Worm (Caenorhabditis elegans): Measurements from ENCODE around the gene F55G7.3.

Gene F55G7.3

DNA sequence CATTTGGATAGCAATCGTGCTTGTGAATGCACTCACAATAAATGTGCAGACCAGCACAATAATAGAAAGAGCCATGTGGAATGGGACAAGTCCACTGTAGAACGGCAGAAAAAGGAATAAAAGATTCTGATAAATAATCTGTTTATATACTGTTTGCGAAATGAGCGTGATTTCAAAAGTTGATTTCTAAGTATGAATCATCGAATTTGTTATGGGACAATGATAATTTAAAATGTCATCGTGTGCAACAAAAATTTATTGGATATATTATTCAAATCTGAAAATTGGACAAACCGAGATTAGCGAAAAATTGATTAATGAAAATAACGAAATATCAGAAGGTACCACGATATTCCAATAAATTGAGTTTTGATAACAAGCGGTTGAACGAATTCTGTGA is 3.0 kb downstream of the F55G7.3 start, which contains the start of gene F55G7.5:
F55G7.5 (minus strand) TSS at position 101 of the 400 bp plus-strand sequence.
- TF ChIP-seq jun-1 (tag; optimal IDR thresholded peaks at IDR 0.05) (no peak), lin-13 (GFP tag; optimal IDR thresholded peaks at IDR 0.05) (no peak), mes-2 (tag; optimal IDR thresholded peaks at IDR 0.05; ENCODE audit: poor library complexity, severe bottlenecking) (no peak), saeg-2 (GFP tag; IDR thresholded peaks at IDR 0.05) (no peak), T20F7.1 (GFP tag; optimal IDR thresholded peaks at IDR 0.05) (no peak), unc-130 (GFP tag; optimal IDR thresholded peaks at IDR 0.05) (no peak), lim-7 (GFP tag; IDR thresholded peaks at IDR 0.05) (no peak), hif-1 (tag; optimal IDR thresholded peaks at IDR 0.05) (no peak), ZK546.5 (tag; optimal IDR thresholded peaks at IDR 0.05) (no peak), pqm-1 (tag; optimal IDR thresholded peaks at IDR 0.05) (no peak), mxl-3 (GFP tag; optimal IDR thresholded peaks at IDR 0.05) (no peak), ceh-82 (tag; optimal IDR thresholded peaks at IDR 0.05) (no peak), Y48G9A.11 (GFP tag; IDR thresholded peaks at IDR 0.05) (no peak), egl-27 (tag; optimal IDR thresholded peaks at IDR 0.05) (no peak), Y5F2A.4 (GFP tag; optimal IDR thresholded peaks at IDR 0.05) (no peak), ceh-62 (tag; optimal IDR thresholded peaks at IDR 0.05) (no peak), nhr-76 (tag; optimal IDR thresholded peaks at IDR 0.05) (no peak), daf-16 (GFP tag; optimal IDR thresholded peaks at IDR 0.05) (no peak), daf-16 (tag; optimal IDR thresholded peaks at IDR 0.05) (no peak), hlh-30 (tag; optimal IDR thresholded peaks at IDR 0.05; ENCODE audit: insufficient read depth) (no peak), lin-38 (GFP tag; IDR thresholded peaks at IDR 0.05) (no peak)

- TF ChIP-seq zag-1 (tag; optimal IDR thresholded peaks at IDR 0.05) (peak; percentile 94), lsy-2 (tag; optimal IDR thresholded peaks at IDR 0.05) (peak; percentile 96 to 97), nhr-25 (tag; optimal IDR thresholded peaks at IDR 0.05; ENCODE audit: borderline replicate concordance, insufficient read depth) (peak; percentile 97), nhr-42 (GFP tag; IDR thresholded peaks at IDR 0.05) (peak; percentile 99), rbr-2 (tag; optimal IDR thresholded peaks at IDR 0.05) (peak; percentile 99), duxl-1 (tag; optimal IDR thresholded peaks at IDR 0.05; ENCODE audit: poor library complexity) (peak; percentile 99), aha-1 (tag) (peak; percentile 100), Y75B8A.6 (GFP tag; IDR thresholded peaks at IDR 0.05) (peak; percentile 89), tra-1 (GFP tag; IDR thresholded peaks at IDR 0.05) (peak; percentile 95), dve-1 (tag; optimal IDR thresholded peaks at IDR 0.05; ENCODE audit: insufficient read depth) (peak; percentile 100), vab-7 (GFP tag; IDR thresholded peaks at IDR 0.05) (peak; percentile 87), pha-4 (GFP tag; IDR thresholded peaks at IDR 0.05) (peak; percentile 97), pha-4 (tag; optimal IDR thresholded peaks at IDR 0.05) (peak; percentile 78), ama-1 (optimal IDR thresholded peaks at IDR 0.05) (no peak), ceh-62 (tag; optimal IDR thresholded peaks at IDR 0.05) (no peak), fkh-10 (GFP tag; optimal IDR thresholded peaks at IDR 0.05) (peak; percentile 98), lin-38 (GFP tag; IDR thresholded peaks at IDR 0.05) (peak; percentile 88), madf-5 (GFP tag; IDR thresholded peaks at IDR 0.05) (peak; percentile 53 to 92; a peak in 3 of 4 replicates), ztf-7 (tag; optimal IDR thresholded peaks at IDR 0.05) (peak; percentile 97), nhr-48 (tag; optimal IDR thresholded peaks at IDR 0.05) (peak; percentile 98), ZK337.2 (GFP tag; IDR thresholded peaks at IDR 0.05) (peak; percentile 83), ceh-28 (tag; optimal IDR thresholded peaks at IDR 0.05) (peak; percentile 99), Y105C5A.15 (GFP tag; IDR thresholded peaks at IDR 0.05) (peak; percentile 75), attf-4 (tag; optimal IDR thresholded peaks at IDR 0.05) (peak; percentile 74), ztf-11 (tag; optimal IDR thresholded peaks at IDR 0.05) (peak; percentile 84), lin-29 (GFP tag; IDR thresholded peaks at IDR 0.05) (peak; percentile 89), T20F7.1 (GFP tag; optimal IDR thresholded peaks at IDR 0.05) (peak; percentile 91), pqm-1 (tag; optimal IDR thresholded peaks at IDR 0.05) (peak; percentile 68), php-3 (GFP tag; IDR thresholded peaks at IDR 0.05) (peak; percentile 96), daf-12 (tag; optimal IDR thresholded peaks at IDR 0.05) (no peak), hlh-30 (tag; optimal IDR thresholded peaks at IDR 0.05; ENCODE audit: insufficient read depth) (peak; percentile 94), spr-3 (GFP tag; optimal IDR thresholded peaks at IDR 0.05) (peak; percentile 98), arid-1 (GFP tag; conservative IDR thresholded peaks at IDR 0.05) (peak; percentile 66)
Observed at ce11 chrX:11937343-11937935, 4.4 kb downstream of the F55G7.3 start.

Data from whole organism, L4 larva.